Worm (Caenorhabditis elegans) whole organism, L2 larva: Measurements from ENCODE around the gene nas-19.

ENCODE experiments used
- C34F6.9 ChIP-seq: fragments of 150-350 bp; optimal IDR thresholded peaks from 2 replicates; lab custom pipeline; 2014; ENCODE audit warnings: missing biosample characterization, missing genetic modification characterization
- R02D3.7 ChIP-seq: fragments of 150-350 bp; optimal IDR thresholded peaks from 2 replicates; lab custom pipeline; 2014; ENCODE audit warnings: missing biosample characterization, missing genetic modification characterization
- Y55F3AM.14 ChIP-seq: fragments of 200-800 bp; sonication (Bioruptor generic); optimal IDR thresholded peaks from 2 replicates; lab custom pipeline; 2018; ENCODE audit warnings: mild to moderate bottlenecking, missing genetic modification characterization, missing compliant biosample characterization
- alr-1 ChIP-seq: fragments of 150-350 bp; optimal IDR thresholded peaks from 2 replicates; lab custom pipeline; 2014; ENCODE audit warnings: missing biosample characterization, missing genetic modification characterization
- aly-2 ChIP-seq: fragments of 150-350 bp; optimal IDR thresholded peaks from 2 replicates; lab custom pipeline; 2014; ENCODE audit warnings: missing biosample characterization, missing genetic modification characterization
- ama-1 ChIP-seq: fragments of 150-350 bp; optimal IDR thresholded peaks from 2 replicates; lab custom pipeline; 2018; ENCODE audit warnings: inconsistent platforms
- blmp-1 ChIP-seq: sonication (generic microtip); optimal IDR thresholded peaks from 2 replicates; lab custom pipeline; 2017; ENCODE audit warnings: missing genetic modification characterization, mild to moderate bottlenecking, missing compliant biosample characterization, antibody characterized with exemption, moderate library complexity; ENCODE audit not compliant: insufficient read depth
- ceh-16 ChIP-seq: fragments of 150-350 bp; optimal IDR thresholded peaks from 2 replicates; lab custom pipeline; 2014; ENCODE audit warnings: missing biosample characterization, missing genetic modification characterization
- ceh-82 ChIP-seq: fragments of 150-350 bp; optimal IDR thresholded peaks from 2 replicates; lab custom pipeline; 2014; ENCODE audit warnings: missing biosample characterization, missing genetic modification characterization
- crh-2 ChIP-seq: sonication (generic microtip); optimal IDR thresholded peaks from 2 replicates; lab custom pipeline; 2017; ENCODE audit warnings: missing biosample characterization, missing genetic modification characterization
- dmd-4 ChIP-seq: sonication (generic microtip); optimal IDR thresholded peaks from 2 replicates; lab custom pipeline; 2017; ENCODE audit warnings: missing biosample characterization, missing genetic modification characterization
- elt-1 ChIP-seq: fragments of 150-350 bp; optimal IDR thresholded peaks from 2 replicates; lab custom pipeline; 2014; ENCODE audit warnings: missing biosample characterization, missing genetic modification characterization
- fos-1 ChIP-seq: fragments of 150-350 bp; optimal IDR thresholded peaks from 2 replicates; lab custom pipeline; 2014; ENCODE audit warnings: missing biosample characterization, missing genetic modification characterization
- lin-11 ChIP-seq: fragments of 150-350 bp; sonication (generic microtip); optimal IDR thresholded peaks from 2 replicates; lab custom pipeline; 2014; ENCODE audit warnings: missing biosample characterization, missing genetic modification characterization, inconsistent platforms, mixed read lengths
- lin-13 ChIP-seq: fragments of 150-350 bp; optimal IDR thresholded peaks from 2 replicates; lab custom pipeline; 2014; ENCODE audit warnings: missing biosample characterization, missing genetic modification reagents, missing genetic modification characterization
- lsy-2 ChIP-seq, 2 experiments: fragments of 150-350 bp in 1 of 2; sonication (generic microtip) in 1 of 2; optimal IDR thresholded peaks; 2 replicates each; lab custom pipeline; 2014 to 2017; ENCODE audit warnings: missing biosample characterization in 2 of 2, missing genetic modification characterization in 2 of 2
- mbf-1 ChIP-seq: sonication (generic microtip); optimal IDR thresholded peaks from 2 replicates; lab custom pipeline; 2017; ENCODE audit warnings: missing biosample characterization, missing genetic modification characterization
- mdl-1 ChIP-seq, 2 experiments: fragments of 150-350 bp in 1 of 2; sonication (generic microtip) in 1 of 2; optimal IDR thresholded peaks; 2 replicates each; lab custom pipeline; 2017; ENCODE audit warnings: missing biosample characterization in 2 of 2, missing genetic modification characterization in 2 of 2
- nhr-10 ChIP-seq: sonication (generic microtip); optimal IDR thresholded peaks from 2 replicates; lab custom pipeline; 2017; ENCODE audit warnings: missing biosample characterization, missing genetic modification characterization
- nhr-12 ChIP-seq: fragments of 150-350 bp; optimal IDR thresholded peaks from 2 replicates; lab custom pipeline; 2014; ENCODE audit warnings: missing biosample characterization, missing genetic modification characterization
- nhr-129 ChIP-seq: fragments of 150-350 bp; optimal IDR thresholded peaks from 2 replicates; lab custom pipeline; 2014; ENCODE audit warnings: missing biosample characterization, missing genetic modification characterization
- nhr-21 ChIP-seq: fragments of 150-350 bp; optimal IDR thresholded peaks from 2 replicates; lab custom pipeline; 2014; ENCODE audit warnings: missing biosample characterization, missing genetic modification characterization
- nhr-237 ChIP-seq: fragments of 150-350 bp; optimal IDR thresholded peaks from 2 replicates; lab custom pipeline; 2014; ENCODE audit warnings: missing biosample characterization, missing genetic modification characterization
- nhr-25 ChIP-seq: fragments of 150-350 bp; sonication (generic microtip); optimal IDR thresholded peaks from 3 replicates; lab custom pipeline; 2014; ENCODE audit warnings: missing biosample characterization, missing genetic modification characterization
- nhr-6 ChIP-seq: fragments of 150-350 bp; optimal IDR thresholded peaks from 2 replicates; lab custom pipeline; 2014; ENCODE audit warnings: missing biosample characterization, missing genetic modification characterization
- nhr-77 ChIP-seq: fragments of 150-350 bp; optimal IDR thresholded peaks from 2 replicates; lab custom pipeline; 2014; ENCODE audit warnings: missing biosample characterization, missing genetic modification characterization
- peb-1 ChIP-seq: fragments of 150-350 bp; optimal IDR thresholded peaks from 2 replicates; lab custom pipeline; 2014; ENCODE audit warnings: missing biosample characterization, missing genetic modification characterization
- sem-4 ChIP-seq: fragments of 150-350 bp; optimal IDR thresholded peaks from 2 replicates; lab custom pipeline; 2014; ENCODE audit warnings: missing biosample characterization, missing genetic modification reagents, missing genetic modification characterization
- skn-1 ChIP-seq: sonication (generic microtip); optimal IDR thresholded peaks from 2 replicates; lab custom pipeline; 2017; ENCODE audit warnings: missing biosample characterization, missing genetic modification characterization
- sma-3 ChIP-seq: sonication (generic microtip); optimal IDR thresholded peaks from 2 replicates; lab custom pipeline; 2016; ENCODE audit warnings: missing genetic modification reagents, missing genetic modification characterization, missing compliant biosample characterization
- sma-9 ChIP-seq, 2 experiments: fragments of 150-350 bp in 1 of 2; sonication (generic microtip) in 1 of 2; optimal IDR thresholded peaks; 2 replicates each; lab custom pipeline; 2014 to 2016; ENCODE audit warnings: missing genetic modification characterization in 2 of 2, mild to moderate bottlenecking in 1 of 2, missing biosample characterization in 1 of 2, missing compliant biosample characterization in 1 of 2, missing genetic modification reagents in 1 of 2, moderate library complexity in 1 of 2
- unc-39 ChIP-seq: fragments of 150-350 bp; optimal IDR thresholded peaks from 2 replicates; lab custom pipeline; 2014; ENCODE audit warnings: missing biosample characterization, missing genetic modification characterization
- unc-62 ChIP-seq: fragments of 150-350 bp; optimal IDR thresholded peaks from 2 replicates; lab custom pipeline; 2014; ENCODE audit warnings: missing biosample characterization, missing genetic modification reagents, missing genetic modification characterization
- zag-1 ChIP-seq: fragments of 150-350 bp; optimal IDR thresholded peaks from 2 replicates; lab custom pipeline; 2014; ENCODE audit warnings: missing biosample characterization, missing genetic modification characterization
- ztf-1 ChIP-seq: fragments of 200-800 bp; sonication (Bioruptor generic); conservative IDR thresholded peaks from 2 replicates; pipeline ENCODE4 v1.3.6; 2022; ENCODE audit warnings: missing genetic modification characterization, missing compliant biosample characterization
- ztf-11 ChIP-seq: sonication (generic microtip); optimal IDR thresholded peaks from 2 replicates; lab custom pipeline; 2017; ENCODE audit warnings: missing biosample characterization, missing genetic modification characterization
- ztf-4 ChIP-seq: fragments of 150-350 bp; optimal IDR thresholded peaks from 2 replicates; lab custom pipeline; 2014; ENCODE audit warnings: missing biosample characterization, missing genetic modification characterization

nas-19 gene

ce11 chrV:11438464-11438863 is 36.0 kb upstream of the nas-19 start, which contains the start of gene dmsr-1:
Gene dmsr-1 (plus strand): TSS chrV:11438764.
- TF ChIP-seq ceh-82 (tag; lab: Kevin White, UChicago) (no peak), sma-9 (GFP tag; optimal IDR thresholded peaks at IDR 0.05; lab: Kevin White, UChicago) (no peak), sma-9 (tag; optimal IDR thresholded peaks at IDR 0.05; lab: Kevin White, UChicago) (no peak), blmp-1 (no peak), nhr-12 (tag; lab: Kevin White, UChicago) (no peak), ama-1 (lab: Kevin White, UChicago) (no peak), nhr-25 (tag; lab: Kevin White, UChicago) (no peak), peb-1 (tag; lab: Kevin White, UChicago) (no peak), ztf-11 (no peak), aly-2 (no peak), sma-3 (no peak), dmd-4 (tag; lab: Kevin White, UChicago) (no peak), C34F6.9 (tag; lab: Kevin White, UChicago) (no peak), lin-13 (GFP tag; lab: Kevin White, UChicago) (no peak), ztf-4 (tag; lab: Kevin White, UChicago) (no peak)

- no peak for TF ChIP-seq ztf-1 (GFP tag; lab: Robert Waterston, UW)
- no peak for TF ChIP-seq unc-62 (GFP tag; lab: Kevin White, UChicago)
- TF ChIP-seq nhr-6: no peak
- no peak for TF ChIP-seq mbf-1 (tag; lab: Kevin White, UChicago)
- no peak for TF ChIP-seq unc-39 (tag; lab: Kevin White, UChicago)
- no peak for TF ChIP-seq skn-1 (tag; lab: Kevin White, UChicago)
- TF ChIP-seq blmp-1: no peak
- TF ChIP-seq nhr-77: no peak
- TF ChIP-seq zag-1 (tag; lab: Kevin White, UChicago): no peak
- TF ChIP-seq nhr-129 (tag; lab: Kevin White, UChicago): no peak
Observed at ce11 chrV:11436407-11436806, 33.9 kb upstream of the nas-19 start.

ce11 chrV:11435242-11435641 is 32.7 kb upstream of the nas-19 start:
- no peak for TF ChIP-seq zag-1 (tag; lab: Kevin White, UChicago)
- TF ChIP-seq Y55F3AM.14 (GFP tag; lab: Kevin White, UChicago): no peak
- no peak for TF ChIP-seq nhr-21
- TF ChIP-seq crh-2 (tag; lab: Kevin White, UChicago): no peak
- TF ChIP-seq sem-4: no peak
- no peak for TF ChIP-seq alr-1 (tag; lab: Kevin White, UChicago)
- TF ChIP-seq nhr-237 (tag; lab: Kevin White, UChicago): no peak
- no peak for TF ChIP-seq fos-1 (tag; lab: Kevin White, UChicago)
- TF ChIP-seq unc-39 (tag; lab: Kevin White, UChicago): no peak
- no peak for TF ChIP-seq lin-11 (tag; lab: Kevin White, UChicago)
- TF ChIP-seq lsy-2 (tag; optimal IDR thresholded peaks at IDR 0.05; lab: Kevin White, UChicago): no peak
- TF ChIP-seq lin-13 (GFP tag; lab: Kevin White, UChicago): no peak
- TF ChIP-seq nhr-25 (tag; lab: Kevin White, UChicago): no peak
- no peak for TF ChIP-seq nhr-10
- no peak for TF ChIP-seq ztf-4 (tag; lab: Kevin White, UChicago)
- TF ChIP-seq mdl-1 (tag; optimal IDR thresholded peaks at IDR 0.05; lab: Kevin White, UChicago): no peak

ce11 chrV:11430823-11431222 is 28.3 kb upstream of the nas-19 start:
- no peak for TF ChIP-seq R02D3.7 (tag; lab: Kevin White, UChicago)
- no peak for TF ChIP-seq blmp-1
- TF ChIP-seq zag-1 (tag; lab: Kevin White, UChicago): no peak
- TF ChIP-seq fos-1 (tag; lab: Kevin White, UChicago): no peak
- no peak for TF ChIP-seq mbf-1 (tag; lab: Kevin White, UChicago)
- TF ChIP-seq ceh-16 (tag; lab: Kevin White, UChicago): no peak
- TF ChIP-seq nhr-129 (tag; lab: Kevin White, UChicago): no peak
- no peak for TF ChIP-seq C34F6.9 (tag; lab: Kevin White, UChicago)
- TF ChIP-seq peb-1 (tag; lab: Kevin White, UChicago): no peak
- no peak for TF ChIP-seq ama-1 (lab: Kevin White, UChicago)
- no peak for TF ChIP-seq sma-3
- no peak for TF ChIP-seq elt-1
- no peak for TF ChIP-seq nhr-10
- no peak for TF ChIP-seq skn-1 (tag; lab: Kevin White, UChicago)
- TF ChIP-seq aly-2: no peak
- no peak for TF ChIP-seq lsy-2 (tag; optimal IDR thresholded peaks at IDR 0.05; lab: Kevin White, UChicago)
- TF ChIP-seq nhr-77: no peak
- TF ChIP-seq ztf-1 (GFP tag; lab: Robert Waterston, UW): no peak
- no peak for TF ChIP-seq mdl-1 (tag; optimal IDR thresholded peaks at IDR 0.05; lab: Kevin White, UChicago)
- TF ChIP-seq ztf-11: no peak
